Fruit fly (Drosophila melanogaster): Measurements from ENCODE around the gene CG13625.

The CG13625 gene

dm6 chr3R:24586453-24586886 lies 1.5 kb upstream of the CG13625 start (continued):
- TF ChIP-seq unc-4 (GFP tag; IDR thresholded peaks at IDR 0.05; ENCODE audit: partially characterized antibody) (no peak), Rfx (GFP tag; IDR thresholded peaks at IDR 0.05) (no peak), nerfin-1 (tag; optimal IDR thresholded peaks at IDR 0.05) (peak; percentile 83), cg (GFP tag; optimal IDR thresholded peaks at IDR 0.05) (peak; percentile 20), CG1647 (GFP tag; optimal IDR thresholded peaks at IDR 0.05) (no peak), CG8359 (GFP tag; optimal IDR thresholded peaks at IDR 0.05; ENCODE audit: borderline replicate concordance) (no peak), Meics (GFP tag; optimal IDR thresholded peaks at IDR 0.05) (peak; percentile 13), CG10462 (GFP tag; optimal IDR thresholded peaks at IDR 0.05) (no peak), YL-1 (GFP tag; optimal IDR thresholded peaks at IDR 0.05) (peak; percentile 60), cad (GFP tag; optimal IDR thresholded peaks at IDR 0.05) (no peak), Nf-YB (GFP tag; optimal IDR thresholded peaks at IDR 0.05) (peak; percentile 28), inv (GFP tag; IDR thresholded peaks at IDR 0.05; ENCODE audit: partially characterized antibody) (no peak), slp2 (GFP tag; optimal IDR thresholded peaks at IDR 0.05) (no peak), Pdp1 (GFP tag; optimal IDR thresholded peaks at IDR 0.05) (peak in 1 of 2 experiments; percentile 45), cwo (GFP tag; optimal IDR thresholded peaks at IDR 0.05) (peak; percentile 52), zfh2 (GFP tag; optimal IDR thresholded peaks at IDR 0.05) (no peak), Eip74EF (GFP tag; optimal IDR thresholded peaks at IDR 0.05) (peak in 1 of 2 experiments; percentile 8), salm (tag; optimal IDR thresholded peaks at IDR 0.05) (no peak), Hmx (GFP tag; optimal IDR thresholded peaks at IDR 0.05) (no peak), HLH54F (GFP tag; optimal IDR thresholded peaks at IDR 0.05) (peak; percentile 2), lbe (GFP tag; optimal IDR thresholded peaks at IDR 0.05) (peak; percentile 33), HmgZ (tag; optimal IDR thresholded peaks at IDR 0.05) (peak; percentile 82), Max (GFP tag; optimal IDR thresholded peaks at IDR 0.05) (peak; percentile 68), psq (GFP tag; optimal IDR thresholded peaks at IDR 0.05) (peak; percentile 89), CG3281 (GFP tag; optimal IDR thresholded peaks at IDR 0.05) (no peak), MBD-R2 (GFP tag; IDR thresholded peaks at IDR 0.05) (no peak), ftz-f1 (GFP tag; optimal IDR thresholded peaks at IDR 0.05) (peak; percentile 43), bab2 (GFP tag; optimal IDR thresholded peaks at IDR 0.05) (no peak), bbx (GFP tag; IDR thresholded peaks at IDR 0.05; ENCODE audit: partially characterized antibody) (no peak), Sox100B (GFP tag; optimal IDR thresholded peaks at IDR 0.05) (no peak), crp (GFP tag; optimal IDR thresholded peaks at IDR 0.05) (peak; percentile 92 to 99), CG6854 (GFP tag; optimal IDR thresholded peaks at IDR 0.05) (peak; percentile 48), CG13287 (GFP tag; IDR thresholded peaks at IDR 0.05; ENCODE audit: partially characterized antibody) (no peak), CG1529 (GFP tag; optimal IDR thresholded peaks at IDR 0.05) (no peak), lola (GFP tag; optimal IDR thresholded peaks at IDR 0.05) (no peak), h (optimal IDR thresholded peaks at IDR 0.05) (no peak), Bgb (GFP tag; IDR thresholded peaks at IDR 0.05; ENCODE audit: partially characterized antibody) (no peak), zfh1 (GFP tag; IDR thresholded peaks at IDR 0.05) (no peak), CG2129 (GFP tag; IDR thresholded peaks at IDR 0.05; ENCODE audit: partially characterized antibody) (no peak), tll (GFP tag; optimal IDR thresholded peaks at IDR 0.05) (peak in 1 of 2 experiments; percentile 31), az2 (GFP tag; optimal IDR thresholded peaks at IDR 0.05) (no peak), CG1832 (GFP tag; optimal IDR thresholded peaks at IDR 0.05) (peak; percentile 98), CG13296 (GFP tag; optimal IDR thresholded peaks at IDR 0.05) (peak; percentile 55), ab (GFP tag; optimal IDR thresholded peaks at IDR 0.05) (no peak), CG17186 (GFP tag; optimal IDR thresholded peaks at IDR 0.05) (peak; percentile 72), gcm2 (GFP tag; optimal IDR thresholded peaks at IDR 0.05) (no peak), kay (GFP tag; optimal IDR thresholded peaks at IDR 0.05) (no peak), HmgD (GFP tag; optimal IDR thresholded peaks at IDR 0.05) (peak; percentile 80), CG10431 (GFP tag; optimal IDR thresholded peaks at IDR 0.05) (no peak), ttk (GFP tag; IDR thresholded peaks at IDR 0.05) (no peak)

All from whole organism, embryonic.